Fruit fly (Drosophila melanogaster): Measurements from ENCODE around the gene CG34337.

- TF ChIP-seq Dll (optimal IDR thresholded peaks at IDR 0.05) (no peak), CG8478 (optimal IDR thresholded peaks at IDR 0.05) (no peak), EcR (GFP tag; optimal IDR thresholded peaks at IDR 0.05) (no peak), psq (optimal IDR thresholded peaks at IDR 0.05) (no peak), pan (optimal IDR thresholded peaks at IDR 0.05) (no peak), usp (GFP tag; optimal IDR thresholded peaks at IDR 0.05) (no peak)
Observed at dm6 chrX:7451909-7452308, 34.9 kb downstream of the CG34337 start, which contains the start of gene CG11368.

Data from whole organism.